Worm (Caenorhabditis elegans): ENCODE measurements around the gene F52H3.6.

- TF ChIP-seq aly-2 (tag; optimal IDR thresholded peaks at IDR 0.05) = no peak
- no peak for TF ChIP-seq nhr-12 (tag; optimal IDR thresholded peaks at IDR 0.05)
- no peak for TF ChIP-seq ceh-16 (tag; optimal IDR thresholded peaks at IDR 0.05)
- TF ChIP-seq ztf-11 (tag; optimal IDR thresholded peaks at IDR 0.05) = no peak
- TF ChIP-seq ceh-82 (tag; optimal IDR thresholded peaks at IDR 0.05) = no peak
These were observed 45.8 kb upstream of the F52H3.6 start for ce11 chrII:10073986-10074385.

Data from whole organism, L2 larva.